Worm (Caenorhabditis elegans) whole organism, L4 larva: ENCODE measurements around the gene bus-1.

Source experiments
- F26F4.8 ChIP-seq: fragments of 200-800 bp; sonication (Bioruptor generic); conservative IDR thresholded peaks from 2 replicates; pipeline ENCODE4 v1.3.6; 2022; ENCODE audit warnings: missing genetic modification characterization, missing compliant biosample characterization
- aly-2 ChIP-seq: sonication (generic microtip); optimal IDR thresholded peaks from 2 replicates; lab custom pipeline; 2018; ENCODE audit warnings: missing biosample characterization, missing genetic modification characterization
- ama-1 ChIP-seq: fragments of 150-350 bp; optimal IDR thresholded peaks from 2 replicates; lab custom pipeline; 2014; ENCODE audit warnings: inconsistent platforms, mixed read lengths
- unc-130 ChIP-seq: sonication (generic microtip); optimal IDR thresholded peaks from 2 replicates; lab custom pipeline; 2016; ENCODE audit warnings: missing genetic modification reagents, missing genetic modification characterization, missing compliant biosample characterization

- no peak for TF ChIP-seq ama-1 (lab: Kevin White, UChicago)
- no peak for TF ChIP-seq unc-130
- no peak for TF ChIP-seq F26F4.8
- no peak for TF ChIP-seq aly-2 (tag; lab: Kevin White, UChicago)
Measured at ce11 chrV:8994801-8995200, 29.8 kb downstream of the bus-1 start, which contains the start of gene F59E11.5.
